Worm (Caenorhabditis elegans) whole organism, dauer: ENCODE measurements around the gene pigc-1.
"Not testable (repeated sequence)": the region's sequence is repeated elsewhere in the genome, so short reads cannot be mapped to it uniquely, and the experiment has no call there.

ENCODE experiments used
- unc-62 ChIP-seq: sonication (generic microtip); optimal IDR thresholded peaks from 2 replicates; lab custom pipeline; 2017; ENCODE audit warnings: missing biosample characterization, missing genetic modification reagents, missing genetic modification characterization

pigc-1 gene

ce11 chrIV:9333007-9333406, 9.9 kb downstream of the pigc-1 start:
- TF ChIP-seq unc-62 (GFP tag; lab: Kevin White, UChicago), result no peak

- TF ChIP-seq unc-62 (GFP tag; lab: Kevin White, UChicago), result no peak
These were observed 12.2 kb downstream of the pigc-1 start, which contains the start of gene nspg-7.1 for ce11 chrIV:9330755-9331154. TSS of gene nspg-7.1 (minus strand) at chrIV:9330855.

ce11 chrIV:9327706-9328105, 15.2 kb downstream of the pigc-1 start, which contains the start of gene clec-183:
TSS of gene clec-183 (plus strand) at chrIV:9328006.
- no peak for TF ChIP-seq unc-62 (GFP tag; lab: Kevin White, UChicago)

ce11 chrIV:9323989-9324506, 18.9 kb downstream of the pigc-1 start, which contains the start of the genes nspg-11 and F49C12.15:
TSS of gene nspg-11 (minus strand) at chrIV:9324089.
TSS of gene F49C12.15 (plus strand) at chrIV:9324456.
- TF ChIP-seq unc-62 (GFP tag; lab: Kevin White, UChicago), result no peak

ce11 chrIV:9322489-9322888, 20.5 kb downstream of the pigc-1 start:
- TF ChIP-seq unc-62 (GFP tag; lab: Kevin White, UChicago), result no peak

ce11 chrIV:9321039-9321851, 21.7 kb downstream of the pigc-1 start, which contains the start of the genes F49C12.12 and vha-17:
TSS of gene F49C12.12 (minus strand) at chrIV:9321089.
TSS of gene vha-17 (plus strand) at chrIV:9321801.
- no peak for TF ChIP-seq unc-62 (GFP tag; lab: Kevin White, UChicago)

- TF ChIP-seq unc-62 (GFP tag; lab: Kevin White, UChicago), result no peak
These were observed 22.9 kb downstream of the pigc-1 start for ce11 chrIV:9320023-9320422.

ce11 chrIV:9319080-9319479, 23.9 kb downstream of the pigc-1 start, which contains the start of the genes F49C12.11 and nemt-1:
TSS of gene F49C12.11 (plus strand) at chrIV:9319380.
TSS of gene nemt-1 (minus strand) at chrIV:9319439.
- no peak for TF ChIP-seq unc-62 (GFP tag; lab: Kevin White, UChicago)

ce11 chrIV:9318147-9318546, 24.8 kb downstream of the pigc-1 start:
- TF ChIP-seq unc-62 (GFP tag; lab: Kevin White, UChicago), result no peak

- no peak for TF ChIP-seq unc-62 (GFP tag; lab: Kevin White, UChicago)
These were observed 26.8 kb downstream of the pigc-1 start, which contains the start of the genes F49C12.9 and rpn-7 for ce11 chrIV:9316068-9316681. TSS of gene F49C12.9 (minus strand) at chrIV:9316215. TSS of gene rpn-7 (plus strand) at chrIV:9316631.

- TF ChIP-seq unc-62 (GFP tag; lab: Kevin White, UChicago), result not testable (repeated sequence)
These were observed 30.1 kb downstream of the pigc-1 start, which contains the start of gene F49C12.7 for ce11 chrIV:9312827-9313226. TSS of gene F49C12.7 (minus strand) at chrIV:9312927.

- no peak for TF ChIP-seq unc-62 (GFP tag; lab: Kevin White, UChicago)
These were observed 31.9 kb downstream of the pigc-1 start for ce11 chrIV:9310935-9311566.

- TF ChIP-seq unc-62 (GFP tag; lab: Kevin White, UChicago), result no peak
These were observed 34.0 kb downstream of the pigc-1 start, which contains the start of gene F49C12.6 for ce11 chrIV:9308975-9309374. TSS of gene F49C12.6 (minus strand) at chrIV:9309075.

ce11 chrIV:9304617-9305016, 38.3 kb downstream of the pigc-1 start, which contains the start of gene F49C12.5:
TSS of gene F49C12.5 (plus strand) at chrIV:9304917.
- TF ChIP-seq unc-62 (GFP tag; lab: Kevin White, UChicago), result no peak

- TF ChIP-seq unc-62 (GFP tag; lab: Kevin White, UChicago), result no peak
These were observed 39.0 kb downstream of the pigc-1 start, which contains the start of gene F49C12.4 for ce11 chrIV:9303994-9304393. TSS of gene F49C12.4 (minus strand) at chrIV:9304094.
